Fruit fly (Drosophila melanogaster): ENCODE data around the gene Gr39a.

dm6 chr2L:21248877-21249276 lies 41.7 kb upstream of the Gr39a start:
- TF ChIP-seq CG7045 (GFP tag; optimal IDR thresholded peaks at IDR 0.05) (no peak), CG7101 (tag; optimal IDR thresholded peaks at IDR 0.05) (no peak), CG12768 (GFP tag; optimal IDR thresholded peaks at IDR 0.05) (no peak), CG33017 (tag; optimal IDR thresholded peaks at IDR 0.05) (no peak), Clk (GFP tag; optimal IDR thresholded peaks at IDR 0.05) (no peak), cnc (optimal IDR thresholded peaks at IDR 0.05) (no peak), pad (GFP tag; optimal IDR thresholded peaks at IDR 0.05) (no peak), CG14711 (tag; optimal IDR thresholded peaks at IDR 0.05) (no peak)
